Worm (Caenorhabditis elegans) whole organism, L1 larva: ENCODE data around the gene col-166.

ENCODE experiments used
- C04F5.9 ChIP-seq: sonication (generic microtip); optimal IDR thresholded peaks from 2 replicates; lab custom pipeline; 2016; ENCODE audit warnings: missing genetic modification characterization, missing compliant biosample characterization
- C34B4.2 ChIP-seq: sonication (generic microtip); optimal IDR thresholded peaks from 2 replicates; lab custom pipeline; 2017; ENCODE audit warnings: mild to moderate bottlenecking, missing genetic modification characterization, missing compliant biosample characterization
- blmp-1 ChIP-seq: fragments of 150-350 bp; optimal IDR thresholded peaks from 2 replicates; lab custom pipeline; 2014; ENCODE audit warnings: missing biosample characterization, missing genetic modification characterization
- ceh-63 ChIP-seq: fragments of 200-800 bp; sonication (Bioruptor generic); optimal IDR thresholded peaks from 2 replicates; lab custom pipeline; 2018; ENCODE audit warnings: mild to moderate bottlenecking, missing genetic modification characterization, missing compliant biosample characterization
- ceh-88 ChIP-seq: fragments of 200-800 bp; sonication (Bioruptor generic); IDR thresholded peaks from 2 replicates; pipeline ENCODE4 v1.3.6; 2022; ENCODE audit warnings: missing genetic modification characterization, missing compliant biosample characterization
- ceh-90 ChIP-seq: sonication (generic microtip); optimal IDR thresholded peaks from 2 replicates; lab custom pipeline; 2016; ENCODE audit warnings: missing genetic modification characterization, missing compliant biosample characterization
- dsc-1 ChIP-seq: sonication (generic microtip); optimal IDR thresholded peaks from 2 replicates; lab custom pipeline; 2016; ENCODE audit warnings: mild to moderate bottlenecking, missing genetic modification characterization, missing compliant biosample characterization
- efl-1 ChIP-seq, 4 experiments: fragments of 150-350 bp; optimal IDR thresholded peaks in 3 of 4; peaks in 1 of 4; 1 replicate in 1 of 4; 2 replicates in 3 of 4; lab custom pipeline; 2014; ENCODE audit warnings: missing biosample characterization in 2 of 4, missing genetic modification characterization in 2 of 4, missing genetic modification reagents in 2 of 4
- elt-2 ChIP-seq: sonication (generic microtip); optimal IDR thresholded peaks from 2 replicates; lab custom pipeline; 2016; ENCODE audit warnings: missing genetic modification characterization, mild to moderate bottlenecking, inconsistent platforms, missing compliant biosample characterization, missing genetic modification reagents
- elt-3 ChIP-seq, 6 experiments: fragments of 150-350 bp in 1 of 6; sonication (generic microtip); optimal IDR thresholded peaks; 2 replicates each; lab custom pipeline; 2017 to 2018; ENCODE audit warnings: missing biosample characterization in 6 of 6, missing genetic modification characterization in 6 of 6, inconsistent platforms in 1 of 6
- fos-1 ChIP-seq: fragments of 150-350 bp; optimal IDR thresholded peaks from 2 replicates; lab custom pipeline; 2014; ENCODE audit warnings: missing biosample characterization, missing genetic modification characterization
- irx-1 ChIP-seq: sonication (generic microtip); optimal IDR thresholded peaks from 2 replicates; lab custom pipeline; 2016; ENCODE audit warnings: missing genetic modification characterization, missing compliant biosample characterization
- lin-14 ChIP-seq: fragments of 200-800 bp; sonication (Bioruptor generic); optimal IDR thresholded peaks from 2 replicates; lab custom pipeline; 2018; ENCODE audit warnings: mild to moderate bottlenecking, missing genetic modification characterization, moderate library complexity, missing compliant biosample characterization
- lin-35 ChIP-seq, 2 experiments: fragments of 150-350 bp; optimal IDR thresholded peaks; 2 replicates each; lab custom pipeline; 2014; ENCODE audit warnings: missing biosample characterization in 2 of 2, missing genetic modification characterization in 2 of 2, missing genetic modification reagents in 2 of 2
- lsy-2 ChIP-seq, 2 experiments: fragments of 150-350 bp; optimal IDR thresholded peaks; 2 replicates each; lab custom pipeline; 2014; ENCODE audit warnings: missing biosample characterization in 2 of 2, missing genetic modification characterization in 2 of 2
- mep-1 ChIP-seq: fragments of 150-350 bp; optimal IDR thresholded peaks from 2 replicates; lab custom pipeline; 2014; ENCODE audit warnings: missing biosample characterization, missing genetic modification characterization
- nhr-19 ChIP-seq: fragments of 200-800 bp; sonication (Bioruptor generic); conservative IDR thresholded peaks from 2 replicates; pipeline ENCODE4 v1.3.6; 2022; ENCODE audit warnings: missing genetic modification characterization, missing compliant biosample characterization
- nhr-20 ChIP-seq: sonication (generic microtip); optimal IDR thresholded peaks from 2 replicates; lab custom pipeline; 2016; ENCODE audit warnings: mild to moderate bottlenecking, missing genetic modification characterization, missing compliant biosample characterization
- nhr-237 ChIP-seq: fragments of 150-350 bp; optimal IDR thresholded peaks from 2 replicates; lab custom pipeline; 2014; ENCODE audit warnings: missing biosample characterization, missing genetic modification characterization
- nhr-47 ChIP-seq: sonication (generic microtip); optimal IDR thresholded peaks from 2 replicates; lab custom pipeline; 2016; ENCODE audit warnings: mild to moderate bottlenecking, missing genetic modification characterization, moderate library complexity, missing compliant biosample characterization
- nhr-71 ChIP-seq: sonication (generic microtip); optimal IDR thresholded peaks from 2 replicates; lab custom pipeline; 2016; ENCODE audit warnings: mild to moderate bottlenecking, missing genetic modification characterization, moderate library complexity, missing compliant biosample characterization
- nhr-85 ChIP-seq: sonication (generic microtip); peaks from one replicate; lab custom pipeline; 2016; ENCODE audit warnings: missing genetic modification characterization, inconsistent platforms, missing compliant biosample characterization
- nhr-90 ChIP-seq: sonication (generic microtip); optimal IDR thresholded peaks from 2 replicates; lab custom pipeline; 2016; ENCODE audit warnings: mild to moderate bottlenecking, missing genetic modification characterization, missing compliant biosample characterization; ENCODE audit not compliant: poor library complexity
- rnt-1 ChIP-seq: sonication (generic microtip); optimal IDR thresholded peaks from 2 replicates; lab custom pipeline; 2016; ENCODE audit warnings: mild to moderate bottlenecking, missing genetic modification characterization, moderate library complexity, missing compliant biosample characterization
- skn-1 ChIP-seq: fragments of 150-350 bp; optimal IDR thresholded peaks from 2 replicates; lab custom pipeline; 2014; ENCODE audit warnings: missing biosample characterization, missing genetic modification characterization
- snu-23 ChIP-seq: sonication (generic microtip); optimal IDR thresholded peaks from 2 replicates; lab custom pipeline; 2016; ENCODE audit warnings: missing genetic modification characterization, missing compliant biosample characterization
- sox-4 ChIP-seq: sonication (generic microtip); optimal IDR thresholded peaks from 2 replicates; lab custom pipeline; 2016; ENCODE audit warnings: missing genetic modification characterization, missing compliant biosample characterization
- tbx-2 ChIP-seq: sonication (generic microtip); optimal IDR thresholded peaks from 2 replicates; lab custom pipeline; 2016; ENCODE audit warnings: missing genetic modification characterization, missing compliant biosample characterization
- tlp-1 ChIP-seq: fragments of 150-350 bp; optimal IDR thresholded peaks from 2 replicates; lab custom pipeline; 2014; ENCODE audit warnings: missing biosample characterization, missing genetic modification characterization
- unc-62 ChIP-seq: fragments of 150-350 bp; optimal IDR thresholded peaks from 2 replicates; lab custom pipeline; 2014; ENCODE audit warnings: missing biosample characterization, missing genetic modification reagents, missing genetic modification characterization
- xbp-1 ChIP-seq: sonication (generic microtip); optimal IDR thresholded peaks from 2 replicates; lab custom pipeline; 2016; ENCODE audit warnings: missing genetic modification characterization, missing compliant biosample characterization

col-166 gene

ce11 chrX:6274270-6274669 is 5.5 kb upstream of the col-166 start (continued):
- TF ChIP-seq lin-14 (GFP tag; lab: Kevin White, UChicago) = no peak
- TF ChIP-seq sox-4 = no peak
- peak in 1 of 2 experiments; percentile 36 for TF ChIP-seq lin-35 (GFP tag; optimal IDR thresholded peaks at IDR 0.05; lab: Kevin White, UChicago)
- no peak for TF ChIP-seq efl-1 (optimal IDR thresholded peaks at IDR 0.05; lab: Kevin White, UChicago)
- no peak for TF ChIP-seq efl-1 (GFP tag; optimal IDR thresholded peaks at IDR 0.05 in 1 of 2; lab: Kevin White, UChicago)
- TF ChIP-seq ceh-88 (GFP tag; lab: Robert Waterston, UW) = no peak
- TF ChIP-seq ceh-90 (tag; lab: Kevin White, UChicago) = no peak
- no peak for TF ChIP-seq ceh-63 (GFP tag; lab: Kevin White, UChicago)
- TF ChIP-seq C34B4.2 (tag; lab: Kevin White, UChicago) = no peak

ce11 chrX:6275343-6275742 is 4.5 kb upstream of the col-166 start:
- TF ChIP-seq elt-2 (tag; lab: Kevin White, UChicago) (no peak), elt-3 (tag; optimal IDR thresholded peaks at IDR 0.05; lab: Kevin White, UChicago) (peak in 3 of 6 experiments; percentile 23 to 66 (median 50)), snu-23 (GFP tag; lab: Kevin White, UChicago) (peak; percentile 52), dsc-1 (tag; lab: Kevin White, UChicago) (no peak), skn-1 (tag; lab: Kevin White, UChicago) (no peak), unc-62 (GFP tag; lab: Kevin White, UChicago) (no peak), nhr-90 (tag; lab: Kevin White, UChicago) (peak; percentile 64), tbx-2 (peak; percentile 10), rnt-1 (tag; lab: Kevin White, UChicago) (no peak), nhr-47 (tag; lab: Kevin White, UChicago) (peak; percentile 12), lin-35 (GFP tag; optimal IDR thresholded peaks at IDR 0.05; lab: Kevin White, UChicago) (peak in 1 of 2 experiments; percentile 17), lsy-2 (tag; optimal IDR thresholded peaks at IDR 0.05; lab: Kevin White, UChicago) (peak in 1 of 2 experiments; percentile 24), mep-1 (tag; lab: Kevin White, UChicago) (peak; percentile 31), blmp-1 (tag; lab: Kevin White, UChicago) (peak; percentile 64), C04F5.9 (tag; lab: Kevin White, UChicago) (no peak), lin-14 (GFP tag; lab: Kevin White, UChicago) (peak; percentile 72), nhr-19 (GFP tag; lab: Robert Waterston, UW) (0 out of 2 replicates have a peak, but pooled peaks have one; percentile 3), nhr-20 (tag; lab: Kevin White, UChicago) (peak; percentile 56), fos-1 (tag; lab: Kevin White, UChicago) (no peak), irx-1 (tag; lab: Kevin White, UChicago) (peak; percentile 38), nhr-85 (peak; percentile 95), nhr-71 (tag; lab: Kevin White, UChicago) (peak; percentile 69)
- TF ChIP-seq, all 84 proteins: peak for 15

ce11 chrX:6276701-6277100 is 3.1 kb upstream of the col-166 start:
- TF ChIP-seq nhr-237 (tag; lab: Kevin White, UChicago) (no peak), irx-1 (tag; lab: Kevin White, UChicago) (peak; percentile 26)
- TF ChIP-seq, all 84 proteins: peak for 1

ce11 chrX:6277252-6277651 is 2.6 kb upstream of the col-166 start:
- TF ChIP-seq blmp-1 (tag; lab: Kevin White, UChicago) (peak; percentile 33), irx-1 (tag; lab: Kevin White, UChicago) (no peak), nhr-85 (peak; percentile 93), lin-14 (GFP tag; lab: Kevin White, UChicago) (peak; percentile 70), snu-23 (GFP tag; lab: Kevin White, UChicago) (peak; percentile 46), xbp-1 (no peak), elt-3 (tag; optimal IDR thresholded peaks at IDR 0.05; lab: Kevin White, UChicago) (peak in 2 of 6 experiments; percentile 10 to 58), nhr-71 (tag; lab: Kevin White, UChicago) (peak; percentile 26), ceh-63 (GFP tag; lab: Kevin White, UChicago) (no peak), nhr-20 (tag; lab: Kevin White, UChicago) (peak; percentile 40)

- TF ChIP-seq tlp-1 (tag; lab: Kevin White, UChicago) (no peak), blmp-1 (tag; lab: Kevin White, UChicago) (peak; percentile 23)
Observed at ce11 chrX:6278296-6278695, 1.5 kb upstream of the col-166 start.
